Fruit fly (Drosophila melanogaster): ENCODE measurements around the gene CNPYb.

DNA sequence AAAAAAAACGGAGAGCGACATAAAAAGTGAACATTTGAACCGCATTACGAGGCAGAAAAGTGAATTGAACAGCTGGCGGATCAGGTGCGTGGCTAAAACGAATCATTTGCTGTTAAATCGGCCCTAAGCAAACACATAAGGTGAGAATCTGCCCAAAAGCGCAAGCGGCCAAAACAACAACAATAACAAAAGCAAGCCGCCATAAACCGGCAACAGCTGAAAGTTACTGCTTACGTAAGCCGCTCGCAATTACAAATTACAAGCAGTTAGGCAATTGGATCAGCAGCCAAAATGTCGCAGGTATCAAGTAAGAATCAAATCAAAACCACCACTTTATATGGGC is 32.6 kb downstream of the CNPYb start:
- TF ChIP-seq psq (optimal IDR thresholded peaks at IDR 0.05) (no peak), ttk (optimal IDR thresholded peaks at IDR 0.05) (no peak), Sin3A (optimal IDR thresholded peaks at IDR 0.05) (no peak), h (optimal IDR thresholded peaks at IDR 0.05) (no peak), Myc (optimal IDR thresholded peaks at IDR 0.05) (no peak), insv (optimal IDR thresholded peaks at IDR 0.05) (no peak)

Measured in Kc167 (cell line).